Worm (Caenorhabditis elegans): ENCODE data around the gene Y40H7A.4.
"Not testable (repeated sequence)": the region's sequence is repeated elsewhere in the genome, so short reads cannot be mapped to it uniquely, and the experiment has no call there.

Y40H7A.4 gene

DNA sequence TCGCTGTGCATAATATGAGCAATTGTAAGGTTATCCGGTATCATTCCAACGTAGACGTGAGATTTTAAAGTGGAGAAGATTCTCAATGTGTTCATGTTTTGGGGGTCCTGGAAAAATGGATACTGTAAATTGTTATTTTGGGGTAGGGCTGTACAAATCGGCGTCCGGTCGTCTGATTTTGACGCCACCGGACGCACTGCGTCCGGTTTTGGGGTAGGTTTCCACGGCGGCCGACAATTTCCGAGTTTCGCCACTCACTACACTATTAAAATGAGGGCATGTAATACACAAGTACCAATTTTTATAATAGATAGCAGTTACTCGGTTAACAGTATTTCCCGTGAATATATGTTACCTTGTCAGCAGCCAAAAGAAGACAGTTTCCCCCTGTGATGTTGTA, 6.9 kb downstream of the Y40H7A.4 start:
- TF ChIP-seq snpc-4 (tag; optimal IDR thresholded peaks at IDR 0.05) (no peak), ceh-16 (tag; optimal IDR thresholded peaks at IDR 0.05) (no peak), mdl-1 (tag; optimal IDR thresholded peaks at IDR 0.05) (no peak), skn-1 (tag; optimal IDR thresholded peaks at IDR 0.05) (no peak)

DNA sequence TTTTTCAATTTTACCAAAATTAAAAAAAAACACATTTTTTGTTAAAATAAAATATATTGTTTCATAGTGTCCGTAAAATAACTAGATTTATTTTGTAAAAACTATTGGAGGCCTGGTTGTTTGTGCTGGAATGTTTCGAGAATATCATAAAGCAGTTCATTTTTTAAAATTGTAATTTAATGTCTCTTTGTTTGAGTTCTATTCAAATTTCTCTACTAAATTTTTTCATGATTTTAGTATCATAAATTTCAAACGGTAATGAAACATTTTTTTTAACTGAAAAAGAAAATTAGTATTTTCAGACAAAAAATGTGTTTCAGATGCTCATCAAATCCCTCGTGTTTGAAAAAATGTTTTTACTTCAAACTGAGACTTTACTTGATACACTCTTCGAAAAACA, 9.7 kb downstream of the Y40H7A.4 start:
- TF ChIP-seq ceh-16 (tag; optimal IDR thresholded peaks at IDR 0.05) (no peak), nhr-77 (tag; optimal IDR thresholded peaks at IDR 0.05) (no peak), skn-1 (tag; optimal IDR thresholded peaks at IDR 0.05) (no peak), nhr-21 (tag; optimal IDR thresholded peaks at IDR 0.05) (no peak), crh-2 (tag; optimal IDR thresholded peaks at IDR 0.05) (no peak), R02D3.7 (tag; optimal IDR thresholded peaks at IDR 0.05) (no peak), ztf-4 (tag; optimal IDR thresholded peaks at IDR 0.05) (no peak), lsy-2 (tag; optimal IDR thresholded peaks at IDR 0.05) (no peak), sma-3 (GFP tag; optimal IDR thresholded peaks at IDR 0.05) (no peak), gmeb-1 (tag; optimal IDR thresholded peaks at IDR 0.05) (no peak), nhr-6 (tag; optimal IDR thresholded peaks at IDR 0.05) (no peak), nhr-129 (tag; optimal IDR thresholded peaks at IDR 0.05) (no peak), mab-5 (tag; optimal IDR thresholded peaks at IDR 0.05) (no peak), aly-2 (tag; optimal IDR thresholded peaks at IDR 0.05) (no peak)

DNA sequence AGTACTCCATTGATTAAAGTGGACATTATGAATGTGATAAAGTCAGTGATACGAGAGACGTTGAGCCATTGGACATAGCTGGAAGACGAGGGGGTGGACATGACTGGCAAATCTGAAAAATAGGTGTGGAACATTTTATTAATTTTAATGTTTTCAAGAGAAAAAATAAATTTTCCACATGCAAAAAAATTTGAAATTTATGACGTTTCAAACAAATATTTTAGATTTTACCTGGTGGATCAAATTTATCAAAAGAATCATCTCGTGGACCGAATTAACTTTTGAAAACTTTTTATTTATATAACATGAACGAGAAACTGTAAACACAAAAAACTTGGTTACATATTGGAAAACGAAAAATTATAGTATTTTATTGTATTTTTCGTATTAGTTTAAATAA, 28.2 kb downstream of the Y40H7A.4 start, which contains the start of gene str-78:
Gene str-78, minus strand, starts transcription at position 101 of the 400 bp plus-strand sequence.
- TF ChIP-seq lsy-2 (tag; optimal IDR thresholded peaks at IDR 0.05) (no peak), gmeb-1 (tag; optimal IDR thresholded peaks at IDR 0.05) (no peak), skn-1 (tag; optimal IDR thresholded peaks at IDR 0.05) (no peak), ama-1 (optimal IDR thresholded peaks at IDR 0.05) (no peak), ztf-1 (GFP tag; conservative IDR thresholded peaks at IDR 0.05) (no peak)

DNA sequence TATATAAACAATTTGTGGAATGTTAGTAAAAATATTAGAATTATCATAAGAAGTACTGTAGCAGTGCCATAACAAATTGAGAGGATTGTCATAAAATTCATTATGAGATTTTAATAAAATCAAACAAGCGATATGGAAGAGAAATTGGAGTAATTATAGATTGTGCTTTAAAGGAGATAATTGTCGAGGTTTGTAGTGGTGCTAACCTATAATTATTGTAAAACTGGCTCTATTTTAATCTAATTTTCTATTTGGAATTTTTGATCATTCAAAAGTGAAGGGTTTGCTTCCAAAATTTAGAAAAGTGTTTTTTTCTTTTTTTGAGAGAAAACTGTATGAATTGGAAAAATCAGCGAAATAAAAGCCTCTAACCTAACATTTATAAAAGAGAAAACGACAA, 34.5 kb downstream of the Y40H7A.4 start, which contains the start of gene srg-51:
Gene srg-51, minus strand, starts transcription at position 101 of the 400 bp plus-strand sequence.
- no peak for TF ChIP-seq gmeb-1 (tag; optimal IDR thresholded peaks at IDR 0.05)
- TF ChIP-seq nhr-237 (tag; optimal IDR thresholded peaks at IDR 0.05) = no peak
- TF ChIP-seq crh-2 (tag; optimal IDR thresholded peaks at IDR 0.05) = no peak
- TF ChIP-seq ceh-82 (tag; optimal IDR thresholded peaks at IDR 0.05) = no peak
- no peak for TF ChIP-seq mdl-1 (tag; optimal IDR thresholded peaks at IDR 0.05)
- TF ChIP-seq sem-4 (tag; optimal IDR thresholded peaks at IDR 0.05) = no peak
- TF ChIP-seq lin-39 (tag; optimal IDR thresholded peaks at IDR 0.05) = no peak
- TF ChIP-seq unc-39 (tag; optimal IDR thresholded peaks at IDR 0.05) = no peak

DNA sequence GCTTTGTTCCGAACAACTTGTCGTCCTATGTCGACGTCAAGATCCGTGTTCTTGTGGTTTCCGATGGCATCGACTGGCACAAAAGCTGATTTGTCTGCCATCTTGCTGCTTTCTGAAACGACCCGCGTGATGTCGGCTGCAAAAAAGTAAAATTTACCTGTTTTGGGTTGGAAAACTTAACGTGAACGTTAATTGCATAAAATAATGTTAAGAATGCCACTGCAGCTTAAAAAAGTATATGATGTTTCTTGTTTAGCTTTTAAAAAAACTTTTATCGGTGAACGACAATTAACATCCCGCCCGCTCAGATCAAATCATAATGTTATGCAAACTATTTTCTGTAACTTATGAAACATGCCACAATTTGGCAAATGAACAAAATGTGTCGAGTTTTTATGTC, 41.4 kb downstream of the Y40H7A.4 start, which contains the start of gene M199.8:
Gene M199.8, minus strand, starts transcription at position 101 of the 400 bp plus-strand sequence.
- not testable (repeated sequence) for TF ChIP-seq ZK546.5 (tag; optimal IDR thresholded peaks at IDR 0.05); ama-1 (optimal IDR thresholded peaks at IDR 0.05); ztf-4 (tag; optimal IDR thresholded peaks at IDR 0.05)

DNA sequence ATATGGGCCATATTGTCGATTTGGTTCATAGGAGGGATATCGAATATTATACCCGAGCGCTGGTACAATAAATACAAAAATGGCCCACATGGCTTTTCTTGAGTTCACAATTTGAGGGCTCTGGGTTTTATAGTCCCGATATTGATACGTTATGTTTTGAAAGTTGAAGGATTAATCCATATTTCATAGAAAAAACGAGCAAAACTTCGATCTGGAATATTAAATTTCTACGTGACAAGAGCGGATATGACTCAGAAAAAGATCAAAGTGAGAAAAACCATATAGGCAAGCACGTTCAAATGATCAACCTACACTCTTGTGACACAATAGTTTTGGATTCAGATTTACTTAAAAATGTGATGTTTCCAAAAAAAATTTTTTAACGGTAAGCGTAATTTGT, 43.6 kb downstream of the Y40H7A.4 start, which contains the start of gene col-135:
Gene col-135, minus strand, starts transcription at position 101 of the 400 bp plus-strand sequence.
- no peak for TF ChIP-seq mdl-1 (tag; optimal IDR thresholded peaks at IDR 0.05)
- no peak for TF ChIP-seq nhr-6 (tag; optimal IDR thresholded peaks at IDR 0.05)
- TF ChIP-seq nhr-10 (tag; optimal IDR thresholded peaks at IDR 0.05) = no peak
- no peak for TF ChIP-seq unc-55 (GFP tag; optimal IDR thresholded peaks at IDR 0.05)
- TF ChIP-seq skn-1 (tag; optimal IDR thresholded peaks at IDR 0.05) = no peak
- TF ChIP-seq dmd-4 (tag; optimal IDR thresholded peaks at IDR 0.05) = no peak
- TF ChIP-seq sma-3 (GFP tag; optimal IDR thresholded peaks at IDR 0.05) = no peak
- no peak for TF ChIP-seq nhr-237 (tag; optimal IDR thresholded peaks at IDR 0.05)
- no peak for TF ChIP-seq gmeb-1 (tag; optimal IDR thresholded peaks at IDR 0.05)
- no peak for TF ChIP-seq elt-1 (tag; optimal IDR thresholded peaks at IDR 0.05)
- no peak for TF ChIP-seq ztf-4 (tag; optimal IDR thresholded peaks at IDR 0.05)
- no peak for TF ChIP-seq egl-27 (tag; optimal IDR thresholded peaks at IDR 0.05)
- TF ChIP-seq lsy-2 (tag; optimal IDR thresholded peaks at IDR 0.05) = no peak
- no peak for TF ChIP-seq ztf-1 (GFP tag; conservative IDR thresholded peaks at IDR 0.05)
- TF ChIP-seq R02D3.7 (tag; optimal IDR thresholded peaks at IDR 0.05) = no peak

DNA sequence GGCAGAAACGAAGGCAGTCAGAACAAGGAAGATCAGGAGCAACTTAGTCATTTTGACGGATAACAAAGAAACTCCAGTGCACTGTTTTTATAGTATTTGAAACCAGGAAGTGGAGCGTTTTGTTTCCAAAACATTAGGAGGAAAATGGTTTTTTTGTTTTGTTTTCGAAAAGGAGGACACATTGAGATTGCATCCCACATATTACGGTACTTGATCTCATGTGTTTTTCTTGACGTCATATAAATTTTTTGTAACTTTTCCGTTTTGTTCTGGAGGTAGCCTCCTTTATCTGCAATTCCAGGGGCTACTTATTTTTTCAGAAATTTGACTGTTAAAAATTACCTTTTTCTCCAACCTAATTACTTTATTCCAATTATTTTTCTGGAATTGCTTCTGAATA, 47.6 kb downstream of the Y40H7A.4 start, which contains the start of gene M199.9:
Gene M199.9, minus strand, starts transcription at position 101 of the 400 bp plus-strand sequence.
- TF ChIP-seq F13H6.1 (tag; optimal IDR thresholded peaks at IDR 0.05) = no peak
- no peak for TF ChIP-seq unc-62 (GFP tag; optimal IDR thresholded peaks at IDR 0.05)
- no peak for TF ChIP-seq alr-1 (tag; optimal IDR thresholded peaks at IDR 0.05)

Data from whole organism, L2 larva.